Fruit fly (Drosophila melanogaster): ENCODE data around the gene Fitm.

DNA sequence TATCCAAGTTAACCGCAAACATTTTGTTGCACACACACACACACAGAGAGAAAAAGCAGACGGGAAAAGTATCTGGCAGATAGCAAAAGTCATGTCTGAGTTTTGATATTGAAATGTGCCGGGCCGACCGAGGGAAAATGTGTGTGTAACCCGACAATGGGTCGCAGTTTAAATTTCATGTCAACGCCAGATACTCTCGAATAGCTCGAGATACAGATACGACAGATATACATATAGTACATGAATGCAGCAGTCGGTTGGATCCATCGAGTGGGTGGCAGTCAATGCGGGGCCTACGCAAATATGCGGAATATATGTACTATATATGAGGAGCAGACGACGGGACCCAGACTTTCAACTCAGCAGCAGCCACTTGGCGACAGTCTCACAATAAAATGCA is 30.2 kb upstream of the Fitm start:
- TF ChIP-seq h (optimal IDR thresholded peaks at IDR 0.05) (no peak), Myc (optimal IDR thresholded peaks at IDR 0.05) (no peak), insv (optimal IDR thresholded peaks at IDR 0.05) (no peak), psq (optimal IDR thresholded peaks at IDR 0.05) (no peak), ttk (optimal IDR thresholded peaks at IDR 0.05) (no peak)

Measured in Kc167 (cell line).